Worm (Caenorhabditis elegans) whole organism, L2 larva: Measurements from ENCODE around the gene zipt-2.1.

Source experiments
- blmp-1 ChIP-seq: sonication (generic microtip); optimal IDR thresholded peaks from 2 replicates; lab custom pipeline; 2017; ENCODE audit warnings: missing genetic modification characterization, mild to moderate bottlenecking, missing compliant biosample characterization, antibody characterized with exemption, moderate library complexity; ENCODE audit not compliant: insufficient read depth
- egl-27 ChIP-seq: sonication (generic microtip); optimal IDR thresholded peaks from 3 replicates; lab custom pipeline; 2017; ENCODE audit warnings: missing biosample characterization, missing genetic modification reagents, missing genetic modification characterization
- fos-1 ChIP-seq: fragments of 150-350 bp; optimal IDR thresholded peaks from 2 replicates; lab custom pipeline; 2014; ENCODE audit warnings: missing biosample characterization, missing genetic modification characterization
- lin-13 ChIP-seq: fragments of 150-350 bp; optimal IDR thresholded peaks from 2 replicates; lab custom pipeline; 2014; ENCODE audit warnings: missing biosample characterization, missing genetic modification reagents, missing genetic modification characterization
- nhr-11 ChIP-seq: fragments of 150-350 bp; optimal IDR thresholded peaks from 2 replicates; lab custom pipeline; 2014; ENCODE audit warnings: missing biosample characterization, missing genetic modification characterization
- nhr-237 ChIP-seq: fragments of 150-350 bp; optimal IDR thresholded peaks from 2 replicates; lab custom pipeline; 2014; ENCODE audit warnings: missing biosample characterization, missing genetic modification characterization
- nhr-77 ChIP-seq: fragments of 150-350 bp; optimal IDR thresholded peaks from 2 replicates; lab custom pipeline; 2014; ENCODE audit warnings: missing biosample characterization, missing genetic modification characterization
- skn-1 ChIP-seq: sonication (generic microtip); optimal IDR thresholded peaks from 2 replicates; lab custom pipeline; 2017; ENCODE audit warnings: missing biosample characterization, missing genetic modification characterization
- ztf-4 ChIP-seq: fragments of 150-350 bp; optimal IDR thresholded peaks from 2 replicates; lab custom pipeline; 2014; ENCODE audit warnings: missing biosample characterization, missing genetic modification characterization

ce11 chrIV:10779328-10779727 lies 20.1 kb upstream of the zipt-2.1 start:
- TF ChIP-seq nhr-77 (tag; lab: Kevin White, UChicago) (no peak), ztf-4 (tag; lab: Kevin White, UChicago) (no peak), skn-1 (tag; lab: Kevin White, UChicago) (no peak), nhr-237 (no peak), blmp-1 (tag; lab: Kevin White, UChicago) (no peak), fos-1 (tag; lab: Kevin White, UChicago) (no peak), nhr-11 (tag; lab: Kevin White, UChicago) (no peak), lin-13 (no peak), egl-27 (tag; lab: Kevin White, UChicago) (no peak)
